Fruit fly (Drosophila melanogaster): Measurements from ENCODE around the gene Cyp303a1.
A peak's percentile ranks its signal among the peaks of the same experiment; 100 is the strongest.

Gene Cyp303a1

DNA sequence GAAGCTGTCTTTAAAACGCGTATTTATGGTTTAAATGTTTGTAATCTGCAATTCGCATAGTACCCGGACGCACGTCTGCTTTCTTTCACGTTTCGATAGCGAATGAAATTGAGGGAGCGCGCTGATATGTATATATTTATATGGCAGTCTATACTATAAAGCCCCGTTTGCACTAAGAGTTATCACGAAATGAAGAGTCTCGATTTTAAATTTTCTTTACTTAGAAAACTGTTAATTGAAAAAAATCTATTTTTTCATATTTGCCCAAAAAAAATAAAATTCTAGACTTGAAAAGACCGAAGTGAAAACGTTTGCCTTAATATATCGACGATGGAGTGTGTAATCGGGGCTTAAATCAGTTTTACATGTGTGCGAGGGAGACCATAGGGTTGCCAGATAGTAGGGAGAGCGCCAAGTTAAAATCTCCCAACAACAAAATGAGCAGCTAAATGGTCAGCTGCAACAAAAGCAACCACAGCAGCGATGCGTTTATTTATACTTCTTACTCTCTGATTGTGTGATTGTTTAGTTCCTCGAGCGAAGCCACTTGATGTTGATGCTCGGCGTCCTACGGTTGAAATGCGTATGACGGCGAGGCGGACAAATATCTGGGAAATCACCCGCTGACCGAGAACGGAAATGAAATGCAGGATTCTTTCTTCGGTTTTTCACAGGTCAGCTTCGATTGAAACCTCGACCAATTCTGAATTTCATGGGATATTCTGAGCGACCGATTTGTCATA, 31.7 kb downstream of the Cyp303a1 start, which contains the start of gene cact:
Gene cact, minus strand, starts transcription at position 693 of the 743 bp plus-strand sequence.
- TF ChIP-seq Mio (GFP tag; optimal IDR thresholded peaks at IDR 0.05) (peak; percentile 74), fru (GFP tag; optimal IDR thresholded peaks at IDR 0.05) (peak; percentile 96), jim (GFP tag; optimal IDR thresholded peaks at IDR 0.05) (no peak), pan (optimal IDR thresholded peaks at IDR 0.05) (no peak), Myc (optimal IDR thresholded peaks at IDR 0.05) (no peak), dmrt93B (GFP tag; optimal IDR thresholded peaks at IDR 0.05) (peak; percentile 82), brk (GFP tag; optimal IDR thresholded peaks at IDR 0.05) (peak; percentile 94), Sp1 (GFP tag; optimal IDR thresholded peaks at IDR 0.05) (peak; percentile 89), dsf (GFP tag; optimal IDR thresholded peaks at IDR 0.05; ENCODE audit: borderline replicate concordance) (peak; percentile 74), GATAd (GFP tag; optimal IDR thresholded peaks at IDR 0.05) (peak; percentile 62), foxo (GFP tag; optimal IDR thresholded peaks at IDR 0.05) (peak; percentile 79 to 96), dl (GFP tag; optimal IDR thresholded peaks at IDR 0.05; ENCODE audit: insufficient read depth in 1 of 2, partially characterized antibody in 2 of 2) (peak in 1 of 2 experiments; percentile 78), psq (GFP tag; optimal IDR thresholded peaks at IDR 0.05) (peak; percentile 88), Hr83 (GFP tag; optimal IDR thresholded peaks at IDR 0.05; ENCODE audit: poor library complexity, severe bottlenecking) (peak; percentile 66), br (GFP tag; optimal IDR thresholded peaks at IDR 0.05) (peak; percentile 91), Abd-B (GFP tag; optimal IDR thresholded peaks at IDR 0.05) (no peak), Dfd (GFP tag; optimal IDR thresholded peaks at IDR 0.05) (no peak), lola (GFP tag; optimal IDR thresholded peaks at IDR 0.05) (no peak), sage (GFP tag; optimal IDR thresholded peaks at IDR 0.05) (peak; percentile 92), Jra (GFP tag; optimal IDR thresholded peaks at IDR 0.05) (peak; percentile 84), CrebA (GFP tag; optimal IDR thresholded peaks at IDR 0.05; ENCODE audit: borderline replicate concordance) (no peak), CG9705 (GFP tag; optimal IDR thresholded peaks at IDR 0.05) (peak; percentile 69), CG32264 (GFP tag; optimal IDR thresholded peaks at IDR 0.05) (peak; percentile 76), Vsx2 (GFP tag; optimal IDR thresholded peaks at IDR 0.05; ENCODE audit: partially characterized antibody) (no peak), N (GFP tag; optimal IDR thresholded peaks at IDR 0.05) (peak; percentile 24), Hr78 (GFP tag; optimal IDR thresholded peaks at IDR 0.05) (no peak), OdsH (GFP tag; optimal IDR thresholded peaks at IDR 0.05) (peak; percentile 94), h (GFP tag; optimal IDR thresholded peaks at IDR 0.05) (peak; percentile 97), Rel (GFP tag; optimal IDR thresholded peaks at IDR 0.05) (peak; percentile 63), Rel (tag; optimal IDR thresholded peaks at IDR 0.05) (peak; percentile 97), usp (GFP tag; optimal IDR thresholded peaks at IDR 0.05) (no peak), tai (GFP tag; optimal IDR thresholded peaks at IDR 0.05) (peak; percentile 90), ey (GFP tag; optimal IDR thresholded peaks at IDR 0.05) (peak; percentile 96), rgr (GFP tag; optimal IDR thresholded peaks at IDR 0.05) (peak; percentile 96), Dif (GFP tag; optimal IDR thresholded peaks at IDR 0.05; ENCODE audit: partially characterized antibody) (peak; percentile 70), Hnf4 (GFP tag; optimal IDR thresholded peaks at IDR 0.05) (peak; percentile 94), woc (GFP tag; optimal IDR thresholded peaks at IDR 0.05) (peak; percentile 98), sv (GFP tag; optimal IDR thresholded peaks at IDR 0.05) (peak; percentile 90), HLH106 (tag; optimal IDR thresholded peaks at IDR 0.05) (peak; percentile 91)

- no peak for TF ChIP-seq lola (GFP tag; optimal IDR thresholded peaks at IDR 0.05)
- TF ChIP-seq pan (optimal IDR thresholded peaks at IDR 0.05) = no peak
- TF ChIP-seq brk (GFP tag; optimal IDR thresholded peaks at IDR 0.05) = no peak
- no peak for TF ChIP-seq woc (GFP tag; optimal IDR thresholded peaks at IDR 0.05)
- TF ChIP-seq foxo (GFP tag; optimal IDR thresholded peaks at IDR 0.05) = no peak
- no peak for TF ChIP-seq Myc (optimal IDR thresholded peaks at IDR 0.05)
- TF ChIP-seq rgr (GFP tag; optimal IDR thresholded peaks at IDR 0.05) = no peak
These were observed 32.9 kb downstream of the Cyp303a1 start, which contains the start of gene CG4278 for dm6 chr2L:16326892-16327291. Gene CG4278, plus strand, starts transcription at chr2L:16327069.
